Fruit fly (Drosophila melanogaster): ENCODE measurements around the gene mab-21.
A peak's percentile ranks its signal among the peaks of the same experiment; 100 is the strongest.

The mab-21 gene

DNA sequence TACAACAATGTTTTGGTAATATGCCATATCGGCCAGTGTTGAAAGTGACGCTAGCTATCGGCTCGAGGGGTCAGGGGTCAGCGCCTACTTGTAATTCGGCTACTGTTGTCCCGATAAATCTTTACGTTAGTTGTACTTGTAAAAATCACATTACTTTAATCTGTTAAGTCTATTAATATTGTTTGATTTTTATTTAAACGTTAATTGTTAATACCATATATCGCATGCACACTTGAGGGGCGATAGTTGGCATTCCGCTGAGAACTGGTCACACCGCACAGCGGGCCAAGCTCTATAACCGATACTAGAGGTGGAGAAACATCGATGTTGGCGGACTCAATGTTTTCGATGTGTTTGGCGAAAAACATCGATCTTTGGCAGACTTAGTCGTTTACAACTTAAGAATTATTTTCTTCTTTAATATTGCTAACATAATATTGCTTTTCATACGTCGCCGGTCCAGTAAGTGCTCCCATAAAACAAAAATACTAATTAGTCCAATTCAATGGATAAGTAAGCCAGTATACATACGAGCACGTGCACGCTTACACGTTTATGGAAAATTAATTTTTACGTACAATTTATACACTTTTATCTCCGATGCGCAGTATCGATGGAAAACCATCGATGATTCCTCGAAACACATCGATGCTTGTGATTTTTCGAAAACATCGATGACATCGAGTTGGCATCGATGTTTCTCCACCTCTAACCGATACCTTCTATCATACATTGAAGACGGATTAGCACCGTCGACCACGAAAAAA lies 24.4 kb upstream of the mab-21 start, which contains the start of the genes rux and MCTS1 (continued):
- TF ChIP-seq sisA (GFP tag; IDR thresholded peaks at IDR 0.05) = peak; percentile 54; the same call in 1 of the 2 replicates
- TF ChIP-seq CG18764 (GFP tag; optimal IDR thresholded peaks at IDR 0.05) = no peak
- peak; percentile 52; the same call in 1 of the 2 replicates for TF ChIP-seq MBD-R2 (GFP tag; IDR thresholded peaks at IDR 0.05)
- no peak for TF ChIP-seq CG1647 (GFP tag; optimal IDR thresholded peaks at IDR 0.05)
- no peak for TF ChIP-seq btn (GFP tag; optimal IDR thresholded peaks at IDR 0.05)
- TF ChIP-seq Drgx (GFP tag; IDR thresholded peaks at IDR 0.05) = no peak
- peak; percentile 29 for TF ChIP-seq CG12155 (GFP tag; optimal IDR thresholded peaks at IDR 0.05)
- TF ChIP-seq Hsf (GFP tag; optimal IDR thresholded peaks at IDR 0.05) = no peak
- TF ChIP-seq CG11723 (GFP tag; optimal IDR thresholded peaks at IDR 0.05) = no peak
- TF ChIP-seq Hand (GFP tag; optimal IDR thresholded peaks at IDR 0.05) = no peak
- no peak for TF ChIP-seq CG10543 (GFP tag; optimal IDR thresholded peaks at IDR 0.05)
- no peak for TF ChIP-seq chm (GFP tag; IDR thresholded peaks at IDR 0.05)
- no peak for TF ChIP-seq CG7745 (tag; optimal IDR thresholded peaks at IDR 0.05)
- no peak for TF ChIP-seq danr (GFP tag; IDR thresholded peaks at IDR 0.05)
- no peak for TF ChIP-seq vfl (GFP tag; optimal IDR thresholded peaks at IDR 0.05)
- peak; percentile 65 for TF ChIP-seq gfzf (GFP tag; optimal IDR thresholded peaks at IDR 0.05)
- peak; percentile 91 for TF ChIP-seq CG14860 (GFP tag; IDR thresholded peaks at IDR 0.05; ENCODE audit: partially characterized antibody)
- TF ChIP-seq CG12299 (tag; optimal IDR thresholded peaks at IDR 0.05) = no peak
- TF ChIP-seq CG4617 (GFP tag; optimal IDR thresholded peaks at IDR 0.05; ENCODE audit: borderline replicate concordance) = peak; percentile 48
- no peak for TF ChIP-seq CG3281 (GFP tag; optimal IDR thresholded peaks at IDR 0.05)
- TF ChIP-seq CG17328 (GFP tag; IDR thresholded peaks at IDR 0.05) = 0 out of 2 replicates have a peak, but pooled peaks have one; percentile 7
- TF ChIP-seq unpg (GFP tag; optimal IDR thresholded peaks at IDR 0.05) = no peak
- no peak for TF ChIP-seq hth (optimal IDR thresholded peaks at IDR 0.05)
- no peak for TF ChIP-seq CG6254 (GFP tag; optimal IDR thresholded peaks at IDR 0.05)
- TF ChIP-seq slou (GFP tag; optimal IDR thresholded peaks at IDR 0.05) = no peak
- TF ChIP-seq Camta (GFP tag; optimal IDR thresholded peaks at IDR 0.05) = peak; percentile 32
- TF ChIP-seq Oli (tag; optimal IDR thresholded peaks at IDR 0.05) = peak; percentile 6
- TF ChIP-seq hbn (GFP tag; IDR thresholded peaks at IDR 0.05; ENCODE audit: partially characterized antibody) = peak; percentile 87
- TF ChIP-seq CG10274 (GFP tag; optimal IDR thresholded peaks at IDR 0.05) = no peak
- no peak for TF ChIP-seq CG4854 (GFP tag; optimal IDR thresholded peaks at IDR 0.05)
- TF ChIP-seq croc (GFP tag; conservative IDR thresholded peaks at IDR 0.05) = no peak
- peak; percentile 82 for TF ChIP-seq unc-4 (GFP tag; IDR thresholded peaks at IDR 0.05; ENCODE audit: partially characterized antibody)
- no peak for TF ChIP-seq CG12219 (GFP tag; optimal IDR thresholded peaks at IDR 0.05)
- TF ChIP-seq CG17186 (GFP tag; optimal IDR thresholded peaks at IDR 0.05) = peak; percentile 42
- TF ChIP-seq ERR (GFP tag; optimal IDR thresholded peaks at IDR 0.05) = no peak
- peak; percentile 87 for TF ChIP-seq Med (GFP tag)
- TF ChIP-seq maf-S (GFP tag; optimal IDR thresholded peaks at IDR 0.05) = no peak
- TF ChIP-seq CG9727 (GFP tag; optimal IDR thresholded peaks at IDR 0.05) = peak; percentile 45
- TF ChIP-seq CG16813 (GFP tag; IDR thresholded peaks at IDR 0.05; ENCODE audit: partially characterized antibody) = peak; percentile 97
- TF ChIP-seq bab2 (GFP tag; optimal IDR thresholded peaks at IDR 0.05) = peak; percentile 9
- peak; percentile 20 for TF ChIP-seq slp2 (GFP tag; optimal IDR thresholded peaks at IDR 0.05)
- peak; percentile 3 for TF ChIP-seq CG13624 (GFP tag; optimal IDR thresholded peaks at IDR 0.05)
- TF ChIP-seq CG10431 (GFP tag; optimal IDR thresholded peaks at IDR 0.05) = no peak
- TF ChIP-seq sob (GFP tag; IDR thresholded peaks at IDR 0.05) = peak; percentile 51; the same call in 1 of the 2 replicates
- peak; percentile 63 for TF ChIP-seq CG9932 (GFP tag; IDR thresholded peaks at IDR 0.05)
- TF ChIP-seq aop (GFP tag; IDR thresholded peaks at IDR 0.05) = no peak
- TF ChIP-seq nmo (GFP tag; optimal IDR thresholded peaks at IDR 0.05) = peak; percentile 64
- TF ChIP-seq pb (GFP tag; optimal IDR thresholded peaks at IDR 0.05) = no peak
- TF ChIP-seq insv (GFP tag; optimal IDR thresholded peaks at IDR 0.05) = no peak
- TF ChIP-seq pnt (GFP tag; optimal IDR thresholded peaks at IDR 0.05) = peak; percentile 30
